Fruit fly (Drosophila melanogaster): ENCODE measurements around the gene CG3740.

- TF ChIP-seq EcR (GFP tag; optimal IDR thresholded peaks at IDR 0.05) = no peak
- TF ChIP-seq pan (optimal IDR thresholded peaks at IDR 0.05) = no peak
- TF ChIP-seq psq (optimal IDR thresholded peaks at IDR 0.05) = no peak
Observed at dm6 chrX:1714874-1715273, 45.8 kb upstream of the CG3740 start.
